Worm (Caenorhabditis elegans) whole organism, L4/young adult: ENCODE data around the gene srx-95.
A peak's percentile ranks its signal among the peaks of the same experiment; 100 is the strongest.

Experiments
- W03F9.2 ChIP-seq: fragments of 150-350 bp; optimal IDR thresholded peaks from 2 replicates; lab custom pipeline; 2014; ENCODE audit warnings: missing biosample characterization, missing genetic modification characterization
- dao-5 ChIP-seq: sonication (generic microtip); optimal IDR thresholded peaks from 2 replicates; lab custom pipeline; 2016; ENCODE audit warnings: missing genotype, missing genetic modification characterization, moderate library complexity, missing compliant biosample characterization
- him-1 ChIP-seq: sonication (generic microtip); optimal IDR thresholded peaks from 2 replicates; lab custom pipeline; 2016; ENCODE audit warnings: missing genotype, missing genetic modification reagents, missing genetic modification characterization, missing compliant biosample characterization

srx-95 gene

DNA sequence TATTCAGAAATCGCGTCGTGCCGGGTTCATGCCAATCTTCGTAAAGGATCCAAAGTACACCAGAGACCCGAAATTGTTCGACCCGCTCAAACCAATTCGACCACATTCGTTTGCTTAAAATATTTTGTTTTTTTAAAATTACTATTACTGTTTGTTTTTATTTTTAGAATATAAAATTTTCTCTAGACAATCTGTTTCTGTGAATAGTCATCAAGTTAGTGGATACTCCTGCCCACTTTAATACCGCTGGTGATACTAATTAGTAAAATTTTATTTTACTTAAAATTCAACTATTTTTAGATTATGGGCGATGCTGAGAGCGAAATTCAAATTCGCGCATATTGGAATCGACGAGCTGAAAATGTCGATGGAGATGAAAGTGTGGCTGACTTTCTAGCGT, 18.0 kb downstream of the srx-95 start, which contains the start of gene T14B4.1:
TSS of gene T14B4.1 (plus strand) at position 301 of the 400 bp plus-strand sequence.
- no peak for TF ChIP-seq dao-5 (tag; lab: Kevin White, UChicago)
- no peak for TF ChIP-seq him-1 (tag; lab: Kevin White, UChicago)
- TF ChIP-seq W03F9.2 (tag; lab: Kevin White, UChicago), result no peak

DNA sequence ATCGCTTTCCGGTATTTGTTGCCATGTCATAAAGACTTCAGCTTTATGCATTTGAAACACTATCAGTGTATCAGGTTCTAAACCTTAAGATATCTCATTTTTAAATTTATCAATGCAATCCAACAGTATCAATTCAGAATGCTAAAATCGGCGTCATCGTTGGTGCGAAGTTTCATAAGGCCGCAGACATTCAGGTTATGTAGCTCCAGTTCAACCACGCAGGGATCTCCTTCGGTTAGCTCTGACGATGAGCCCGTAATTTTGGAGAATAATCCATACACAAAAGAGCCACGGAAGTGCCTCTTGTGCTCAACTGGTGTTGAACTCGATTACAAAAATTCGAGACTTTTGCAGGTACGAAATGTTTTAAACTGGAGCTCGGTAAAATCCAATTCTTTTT, 18.5 kb downstream of the srx-95 start, which contains the start of gene mrps-18.C:
TSS of gene mrps-18.C (plus strand) at position 138 of the 400 bp plus-strand sequence.
- TF ChIP-seq W03F9.2 (tag; lab: Kevin White, UChicago), result no peak
- TF ChIP-seq dao-5 (tag; lab: Kevin White, UChicago), result no peak
- no peak for TF ChIP-seq him-1 (tag; lab: Kevin White, UChicago)

DNA sequence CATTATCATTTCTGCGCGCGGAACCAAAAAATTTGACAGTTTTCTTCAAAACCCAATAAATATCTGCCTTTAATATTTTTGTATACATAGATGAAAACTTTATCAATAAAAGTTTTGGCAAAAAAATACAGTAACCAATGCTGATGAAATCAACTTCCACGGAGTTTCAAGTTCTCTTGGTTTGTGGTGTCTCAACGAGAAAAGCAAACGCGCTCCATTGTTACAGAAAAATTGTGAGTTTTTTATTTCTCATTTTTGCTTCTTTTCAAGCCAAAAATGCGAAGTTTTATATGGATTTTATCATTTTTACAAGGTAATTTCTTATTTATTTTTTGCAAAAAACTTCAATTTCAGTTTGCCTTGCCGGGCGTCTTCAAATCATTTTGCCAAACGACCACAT, 19.9 kb downstream of the srx-95 start, which contains the start of gene T14B4.3:
TSS of gene T14B4.3 (plus strand) at position 264 of the 400 bp plus-strand sequence.
- peak; percentile 46 for TF ChIP-seq W03F9.2 (tag; lab: Kevin White, UChicago)
- TF ChIP-seq dao-5 (tag; lab: Kevin White, UChicago), result no peak

- TF ChIP-seq him-1 (tag; lab: Kevin White, UChicago) (no peak), W03F9.2 (tag; lab: Kevin White, UChicago) (no peak), dao-5 (tag; lab: Kevin White, UChicago) (no peak)
Observed at ce11 chrII:6733718-6734117, 20.9 kb downstream of the srx-95 start, which contains the start of gene T14B4.9. TSS of gene T14B4.9 (minus strand) at chrII:6733818.

DNA sequence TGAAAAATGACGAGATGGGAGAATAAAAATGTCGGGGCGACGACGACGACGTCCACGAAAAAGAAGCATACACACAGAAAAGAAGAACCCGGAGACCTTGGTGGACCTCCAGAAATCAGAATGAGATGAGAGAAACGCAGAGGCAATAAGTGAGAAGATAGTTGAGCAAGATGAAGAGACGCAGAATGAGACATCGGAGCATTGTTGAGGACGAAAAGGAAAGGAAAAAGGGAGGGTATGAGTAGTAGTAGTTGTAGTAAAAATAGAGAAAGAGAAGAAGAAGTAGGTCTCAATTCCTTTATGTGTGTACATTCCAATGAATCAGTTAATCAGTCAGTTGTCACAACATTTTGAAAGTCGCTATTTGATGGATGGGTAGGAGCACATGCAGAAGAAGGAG, 25.2 kb downstream of the srx-95 start, which contains the start of gene T14B4.8:
TSS of gene T14B4.8 (minus strand) at position 60 of the 400 bp plus-strand sequence.
- TF ChIP-seq W03F9.2 (tag; lab: Kevin White, UChicago), result no peak
- TF ChIP-seq him-1 (tag; lab: Kevin White, UChicago), result no peak
- no peak for TF ChIP-seq dao-5 (tag; lab: Kevin White, UChicago)

DNA sequence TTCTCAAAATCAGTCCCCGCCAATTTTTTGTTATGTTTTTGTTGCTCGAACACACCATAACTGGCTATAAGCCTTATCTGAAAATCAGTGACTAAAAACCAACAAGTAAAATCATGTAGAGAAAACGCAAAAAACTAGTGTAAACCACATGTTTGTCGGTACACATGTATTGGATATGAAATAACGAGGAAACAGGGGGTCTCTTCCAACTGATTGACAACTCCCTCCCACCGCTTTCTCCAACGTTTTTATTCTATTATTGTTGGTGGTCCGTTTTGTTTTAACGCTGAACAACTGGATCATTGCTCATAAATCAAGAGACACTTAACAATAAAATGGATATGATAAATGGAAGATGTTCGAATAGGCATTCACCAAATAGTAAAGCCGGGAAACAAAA, 27.8 kb downstream of the srx-95 start:
- TF ChIP-seq him-1 (tag; lab: Kevin White, UChicago) (no peak), dao-5 (tag; lab: Kevin White, UChicago) (no peak), W03F9.2 (tag; lab: Kevin White, UChicago) (no peak)

DNA sequence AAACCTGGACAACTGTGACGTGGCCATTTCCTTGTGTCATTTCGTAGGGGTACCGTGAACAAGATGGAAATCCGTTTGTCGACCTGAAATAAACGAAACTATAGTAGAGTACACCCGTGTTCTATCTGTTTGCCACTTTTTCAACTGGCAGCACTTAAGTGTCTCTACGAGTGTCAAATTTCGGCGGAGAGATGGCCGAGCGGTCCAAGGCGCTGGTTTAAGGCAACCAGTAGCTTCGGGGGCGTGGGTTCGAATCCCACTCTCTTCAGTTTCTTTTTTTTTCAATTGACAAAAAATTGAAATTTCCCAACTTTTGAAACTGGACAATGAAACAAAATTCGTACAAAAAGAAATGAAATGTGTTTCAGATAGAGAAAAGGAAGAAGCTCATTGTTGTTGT, 33.0 kb downstream of the srx-95 start:
- peak; percentile 49 for TF ChIP-seq him-1 (tag; lab: Kevin White, UChicago)
- TF ChIP-seq dao-5 (tag; lab: Kevin White, UChicago), result no peak
- TF ChIP-seq W03F9.2 (tag; lab: Kevin White, UChicago), result no peak

ce11 chrII:6718221-6718620, 36.4 kb downstream of the srx-95 start, which contains the start of gene tsp-10:
TSS of gene tsp-10 (plus strand) at chrII:6718586.
- TF ChIP-seq dao-5 (tag; lab: Kevin White, UChicago) (no peak), him-1 (tag; lab: Kevin White, UChicago) (no peak), W03F9.2 (tag; lab: Kevin White, UChicago) (no peak)

DNA sequence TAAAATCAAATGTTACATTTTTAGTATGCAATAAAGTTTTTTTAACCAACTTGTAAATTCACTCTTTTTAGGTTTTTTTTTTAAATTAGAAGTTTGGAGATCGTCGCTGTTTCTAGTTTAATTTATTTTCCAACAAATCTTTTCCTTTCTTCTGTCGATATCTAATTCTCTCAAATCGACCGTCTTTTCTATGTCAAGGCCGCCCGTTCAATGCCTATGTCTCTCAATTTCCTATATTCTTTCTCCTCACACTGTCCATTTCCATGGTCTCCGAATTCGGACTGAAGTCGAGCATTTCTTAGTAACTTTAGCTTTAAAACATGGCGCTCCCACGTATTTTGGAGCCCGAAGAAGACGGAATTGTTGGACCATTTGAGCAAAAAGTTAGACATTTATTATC, 37.9 kb downstream of the srx-95 start, which contains the start of the genes T14B4.5 and T14B4.20:
TSS of gene T14B4.5 (plus strand) at position 226 of the 400 bp plus-strand sequence.
TSS of gene T14B4.20 (plus strand) at position 264 of the 400 bp plus-strand sequence.
- TF ChIP-seq him-1 (tag; lab: Kevin White, UChicago) (no peak), W03F9.2 (tag; lab: Kevin White, UChicago) (no peak), dao-5 (tag; lab: Kevin White, UChicago) (no peak)

ce11 chrII:6715853-6716252, 38.7 kb downstream of the srx-95 start:
- TF ChIP-seq W03F9.2 (tag; lab: Kevin White, UChicago) (no peak), dao-5 (tag; lab: Kevin White, UChicago) (no peak), him-1 (tag; lab: Kevin White, UChicago) (no peak)

ce11 chrII:6713832-6714342, 40.7 kb downstream of the srx-95 start, which contains the start of gene dpy-2:
TSS of gene dpy-2 (plus strand) at chrII:6714292.
- no peak for TF ChIP-seq W03F9.2 (tag; lab: Kevin White, UChicago)

- TF ChIP-seq him-1 (tag; lab: Kevin White, UChicago) (no peak), dao-5 (tag; lab: Kevin White, UChicago) (no peak), W03F9.2 (tag; lab: Kevin White, UChicago) (no peak)
Observed at ce11 chrII:6713003-6713402, 41.6 kb downstream of the srx-95 start.

DNA sequence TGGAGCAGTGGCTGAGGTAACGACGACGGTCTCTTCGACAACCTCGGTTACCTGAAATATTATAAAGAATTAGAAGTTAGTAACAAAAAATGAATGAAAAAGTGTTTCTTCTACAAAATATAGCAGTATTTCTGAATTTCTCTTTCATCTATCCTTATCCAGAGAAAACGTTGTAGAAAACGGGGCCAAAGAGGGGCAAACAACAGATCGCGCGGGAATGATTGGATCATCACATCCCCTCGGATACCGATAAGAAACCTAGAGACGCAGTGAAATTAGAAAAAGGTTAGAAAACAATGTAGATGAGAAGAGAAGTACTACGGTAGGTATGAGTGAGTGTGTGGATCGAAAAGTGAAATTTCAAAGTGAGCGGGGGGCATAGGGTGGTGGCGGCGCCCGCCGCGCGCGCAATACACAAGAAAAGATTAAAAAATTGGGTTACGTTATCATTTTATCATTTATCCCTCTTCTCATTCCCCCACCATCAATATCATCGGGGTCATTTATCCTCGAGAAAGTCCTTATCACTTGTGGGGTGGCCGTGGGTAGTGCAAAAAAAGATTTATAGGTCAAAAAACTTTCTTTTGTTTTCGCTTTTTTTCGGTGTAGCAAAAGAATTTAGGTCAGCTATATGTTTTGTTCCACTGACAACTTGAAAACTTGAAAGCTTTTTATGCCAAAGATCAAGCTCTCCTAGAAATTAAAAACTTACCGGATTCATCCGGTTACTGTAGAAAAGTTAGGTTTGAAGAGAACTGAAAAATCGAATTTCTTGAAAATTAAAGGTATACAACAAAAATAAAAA, 42.2 kb downstream of the srx-95 start, which contains the start of the genes dpy-10 and T14B4.19:
TSS of gene dpy-10 (minus strand) at position 51 of the 805 bp plus-strand sequence.
TSS of gene T14B4.19 (minus strand) at position 755 of the 805 bp plus-strand sequence.
- TF ChIP-seq W03F9.2 (tag; lab: Kevin White, UChicago) (no peak), dao-5 (tag; lab: Kevin White, UChicago) (no peak), him-1 (tag; lab: Kevin White, UChicago) (no peak)
